ENCODE assay signal across 3 worm cellular contexts in the genomic region with DNA sequence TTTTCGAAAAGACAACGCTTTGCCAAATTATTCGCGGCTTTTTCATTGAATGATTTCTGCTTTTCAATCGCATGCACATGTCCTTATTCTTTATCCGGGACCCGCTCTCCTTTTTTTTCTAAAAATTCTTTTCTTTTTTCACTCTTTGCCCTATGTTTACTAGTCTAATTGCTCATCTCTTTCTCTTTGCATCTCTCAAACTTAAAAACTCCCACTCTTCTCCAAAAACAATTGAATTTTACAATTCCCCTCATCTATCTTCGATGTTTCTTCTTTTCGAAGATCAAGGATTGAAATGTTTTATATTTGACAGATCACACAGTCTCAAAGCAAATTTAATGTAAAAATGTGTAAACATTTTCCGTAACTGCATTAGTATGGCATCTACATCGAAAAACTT.
TF ChIP-seq lines count a peak whose summit lies in the region.

No protein-coding gene starts in this region.

TF ChIP-seq in whole organism, L1 larva, 84 proteins besides CTCF, POLR2A, EP300 and RAD21:
- TF ChIP-seq lin-14 (GFP tag; optimal IDR thresholded peaks at IDR 0.05; lab: Kevin White, UChicago) (peak; percentile 58), nhr-28 (tag; optimal IDR thresholded peaks at IDR 0.05; lab: Kevin White, UChicago) (no peak), efl-1 (optimal IDR thresholded peaks at IDR 0.05; lab: Kevin White, UChicago) (no peak), efl-1 (GFP tag; optimal IDR thresholded peaks at IDR 0.05 in 1 of 2; lab: Kevin White, UChicago) (peak in 1 of 2 experiments; percentile 68), lin-15B (tag; optimal IDR thresholded peaks at IDR 0.05; lab: Kevin White, UChicago) (no peak), fkh-10 (GFP tag; optimal IDR thresholded peaks at IDR 0.05; lab: Kevin White, UChicago) (peak; percentile 18)

TF ChIP-seq in whole organism, L4 larva, 104 proteins besides CTCF, POLR2A, EP300 and RAD21:
- peak; percentile 41 for TF ChIP-seq fkh-10 (GFP tag; optimal IDR thresholded peaks at IDR 0.05; lab: Kevin White, UChicago)
- TF ChIP-seq php-3 (GFP tag; IDR thresholded peaks at IDR 0.05; lab: Robert Waterston, UW): no peak

TF ChIP-seq in whole organism, mixed stage, embryonic, 35 proteins besides CTCF, POLR2A, EP300 and RAD21:
- TF ChIP-seq ces-1 (GFP tag; optimal IDR thresholded peaks at IDR 0.05; lab: Kevin White, UChicago) (peak; percentile 38), elt-3 (tag; optimal IDR thresholded peaks at IDR 0.05; lab: Kevin White, UChicago) (no peak)
